Fruit fly (Drosophila melanogaster): ENCODE results near the gene CG32755.
A peak's percentile ranks its signal among the peaks of the same experiment; 100 is the strongest.

Gene CG32755

dm6 chrX:5969860-5970665 is 20.0 kb downstream of the CG32755 start (continued):
- peak; percentile 60 for TF ChIP-seq CG13424 (tag; optimal IDR thresholded peaks at IDR 0.05)
- TF ChIP-seq Drgx (GFP tag; IDR thresholded peaks at IDR 0.05), result no peak
- TF ChIP-seq croc (GFP tag; conservative IDR thresholded peaks at IDR 0.05), result peak; percentile 49; the same call in 2 of the 3 replicates
- no peak for TF ChIP-seq bowl (GFP tag; IDR thresholded peaks at IDR 0.05)
- no peak for TF ChIP-seq CG34376 (GFP tag; optimal IDR thresholded peaks at IDR 0.05)
- TF ChIP-seq CG11504 (tag; optimal IDR thresholded peaks at IDR 0.05), result peak; percentile 56
- TF ChIP-seq CG8924 (tag; optimal IDR thresholded peaks at IDR 0.05), result peak; percentile 69
- TF ChIP-seq zen2 (GFP tag; IDR thresholded peaks at IDR 0.05; ENCODE audit: partially characterized antibody), result no peak
- TF ChIP-seq Nf-YC (tag; optimal IDR thresholded peaks at IDR 0.05), result peak; percentile 35
- TF ChIP-seq Ravus (GFP tag; IDR thresholded peaks at IDR 0.05), result no peak
- peak; percentile 55 for TF ChIP-seq nmo (GFP tag; optimal IDR thresholded peaks at IDR 0.05)
- TF ChIP-seq Taf1 (GFP tag; IDR thresholded peaks at IDR 0.05), result 0 out of 2 replicates have a peak, but pooled peaks have one; percentile 6
- peak; percentile 8 for TF ChIP-seq chn (GFP tag; optimal IDR thresholded peaks at IDR 0.05)
- TF ChIP-seq lab (GFP tag; optimal IDR thresholded peaks at IDR 0.05), result peak; percentile 29
- peak; percentile 26; the same call in 1 of the 2 replicates for TF ChIP-seq danr (GFP tag; IDR thresholded peaks at IDR 0.05)
- TF ChIP-seq Nf-YA (GFP tag; IDR thresholded peaks at IDR 0.05), result no peak
- no peak for TF ChIP-seq CG3995 (GFP tag; optimal IDR thresholded peaks at IDR 0.05)
- peak; percentile 42; the same call in 1 of the 2 replicates for TF ChIP-seq sisA (GFP tag; IDR thresholded peaks at IDR 0.05)
- TF ChIP-seq cwo (GFP tag; optimal IDR thresholded peaks at IDR 0.05), result peak; percentile 32
- peak; percentile 35 for TF ChIP-seq NfI (GFP tag; optimal IDR thresholded peaks at IDR 0.05)
- peak; percentile 28 for TF ChIP-seq pnt (GFP tag; optimal IDR thresholded peaks at IDR 0.05)
- peak; percentile 54 for TF ChIP-seq CG2120 (GFP tag; optimal IDR thresholded peaks at IDR 0.05)
- peak; percentile 49 for TF ChIP-seq CG30403 (GFP tag; optimal IDR thresholded peaks at IDR 0.05)
- no peak for TF ChIP-seq CG6854 (GFP tag; optimal IDR thresholded peaks at IDR 0.05)
- no peak for TF ChIP-seq cas (GFP tag; IDR thresholded peaks at IDR 0.05)
- TF ChIP-seq Hr3 (GFP tag; optimal IDR thresholded peaks at IDR 0.05), result peak; percentile 47
- no peak for TF ChIP-seq HmgZ (tag; optimal IDR thresholded peaks at IDR 0.05)
- TF ChIP-seq CG4424 (GFP tag; optimal IDR thresholded peaks at IDR 0.05), result peak; percentile 42
- peak in 1 of 2 experiments; percentile 59 for TF ChIP-seq Hr51 (GFP tag; optimal IDR thresholded peaks at IDR 0.05)
- TF ChIP-seq Oaz (GFP tag; IDR thresholded peaks at IDR 0.05), result peak; percentile 18; the same call in 1 of the 2 replicates
- TF ChIP-seq CG1233 (GFP tag; optimal IDR thresholded peaks at IDR 0.05), result peak; percentile 33
- no peak for TF ChIP-seq CG9876 (GFP tag; optimal IDR thresholded peaks at IDR 0.05)
- TF ChIP-seq CG16815 (GFP tag; optimal IDR thresholded peaks at IDR 0.05), result peak; percentile 17
- peak; percentile 52; the same call in 2 of the 3 replicates for TF ChIP-seq Aef1 (GFP tag; IDR thresholded peaks at IDR 0.05)

dm6 chrX:5970666-5971057 is 20.6 kb downstream of the CG32755 start:
- TF ChIP-seq CG16813 (GFP tag; IDR thresholded peaks at IDR 0.05; ENCODE audit: partially characterized antibody), result no peak
- TF ChIP-seq CG7556 (GFP tag; optimal IDR thresholded peaks at IDR 0.05), result no peak
- TF ChIP-seq Hey (tag; optimal IDR thresholded peaks at IDR 0.05), result no peak
- TF ChIP-seq sob (GFP tag; IDR thresholded peaks at IDR 0.05), result no peak
- peak; percentile 91 for TF ChIP-seq CG4707 (GFP tag; optimal IDR thresholded peaks at IDR 0.05)
- no peak for TF ChIP-seq knrl (GFP tag; IDR thresholded peaks at IDR 0.05; ENCODE audit: partially characterized antibody)
- TF ChIP-seq CG32767 (GFP tag; IDR thresholded peaks at IDR 0.05), result no peak
- TF ChIP-seq hb (GFP tag; IDR thresholded peaks at IDR 0.05; ENCODE audit: partially characterized antibody), result no peak
- TF ChIP-seq CG12744 (GFP tag; optimal IDR thresholded peaks at IDR 0.05), result no peak
- TF ChIP-seq dysf (GFP tag; IDR thresholded peaks at IDR 0.05), result 0 out of 3 replicates have a peak, but pooled peaks have one; percentile 3
- TF ChIP-seq Fer3 (tag; optimal IDR thresholded peaks at IDR 0.05), result no peak
- no peak for TF ChIP-seq Usf (GFP tag; optimal IDR thresholded peaks at IDR 0.05)
- no peak for TF ChIP-seq CG11085 (GFP tag; IDR thresholded peaks at IDR 0.05)
- no peak for TF ChIP-seq lbe (GFP tag; optimal IDR thresholded peaks at IDR 0.05)
- no peak for TF ChIP-seq CG16779 (GFP tag; IDR thresholded peaks at IDR 0.05)
- TF ChIP-seq CG8290 (GFP tag; optimal IDR thresholded peaks at IDR 0.05), result no peak
- TF ChIP-seq CG8290 (tag; optimal IDR thresholded peaks at IDR 0.05), result peak in 1 of 2 experiments; percentile 12

All from whole organism, embryonic.